Worm (Caenorhabditis elegans): ENCODE results near the gene Y12A6A.1.

DNA sequence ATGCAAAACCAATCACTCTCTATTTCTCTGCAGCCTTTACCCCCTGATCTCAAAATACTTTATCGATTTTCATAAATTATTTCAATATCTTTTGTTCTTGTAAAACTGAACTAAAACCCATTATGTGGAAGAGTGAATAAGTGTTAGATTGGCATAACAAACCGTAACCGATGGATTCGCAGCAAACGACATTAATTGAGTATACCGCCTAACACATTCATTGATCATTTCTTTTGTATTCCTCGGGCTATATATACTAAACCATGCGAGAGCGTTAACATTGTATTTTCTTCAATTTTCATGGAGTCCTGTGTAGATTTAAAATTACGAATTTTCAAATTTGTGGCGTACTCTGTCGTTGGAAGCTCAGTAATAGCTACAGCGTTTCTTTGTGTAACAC lies 31.8 kb downstream of the Y12A6A.1 start, which contains the start of gene col-9:
- no peak for TF ChIP-seq unc-130 (GFP tag; optimal IDR thresholded peaks at IDR 0.05)
- no peak for TF ChIP-seq nhr-111 (GFP tag; optimal IDR thresholded peaks at IDR 0.05)
- no peak for TF ChIP-seq lin-13 (GFP tag; optimal IDR thresholded peaks at IDR 0.05)
- no peak for TF ChIP-seq nhr-25 (tag; optimal IDR thresholded peaks at IDR 0.05; ENCODE audit: borderline replicate concordance, insufficient read depth)
- TF ChIP-seq nhr-6 (tag; optimal IDR thresholded peaks at IDR 0.05): no peak
